Worm (Caenorhabditis elegans): ENCODE measurements around the gene nspd-2.
"Not testable (repeated sequence)": the region's sequence is repeated elsewhere in the genome, so short reads cannot be mapped to it uniquely, and the experiment has no call there.

nspd-2 gene

DNA sequence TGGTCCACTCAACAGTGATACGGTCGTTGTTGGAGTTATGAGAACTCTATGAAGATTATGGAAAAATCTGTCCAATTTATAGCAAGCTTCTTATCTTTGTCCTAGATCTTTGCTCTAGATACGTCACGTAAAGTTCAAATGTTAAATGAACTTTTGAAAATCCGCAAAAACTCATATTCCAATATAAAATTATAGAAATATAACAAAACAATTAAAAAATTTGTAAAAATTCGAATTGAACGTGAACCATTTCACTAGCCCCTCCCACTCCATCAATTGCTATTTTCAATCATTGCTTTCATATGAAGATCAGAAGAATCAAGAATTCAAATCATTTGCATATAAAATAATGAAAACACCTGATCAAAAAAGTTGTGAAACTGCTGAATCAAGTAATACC is 11.3 kb upstream of the nspd-2 start, which contains the start of gene kin-21:
TSS of gene kin-21 (plus strand) at position 301 of the 400 bp plus-strand sequence.
- no peak for TF ChIP-seq duxl-1 (tag; optimal IDR thresholded peaks at IDR 0.05; ENCODE audit: poor library complexity)
- TF ChIP-seq gei-8 (GFP tag; optimal IDR thresholded peaks at IDR 0.05) = no peak
- TF ChIP-seq nhr-111 (GFP tag; optimal IDR thresholded peaks at IDR 0.05) = no peak
- TF ChIP-seq T26A8.4 (GFP tag; IDR thresholded peaks at IDR 0.05) = no peak
- TF ChIP-seq saeg-2 (GFP tag; IDR thresholded peaks at IDR 0.05) = no peak
- no peak for TF ChIP-seq vab-7 (GFP tag; IDR thresholded peaks at IDR 0.05)
- TF ChIP-seq ztf-7 (tag; optimal IDR thresholded peaks at IDR 0.05) = no peak
- no peak for TF ChIP-seq Y75B8A.6 (GFP tag; IDR thresholded peaks at IDR 0.05)
- no peak for TF ChIP-seq ceh-82 (tag; optimal IDR thresholded peaks at IDR 0.05)
- no peak for TF ChIP-seq ama-1 (optimal IDR thresholded peaks at IDR 0.05)
- no peak for TF ChIP-seq nhr-77 (tag; optimal IDR thresholded peaks at IDR 0.05)
- no peak for TF ChIP-seq tra-1 (GFP tag; IDR thresholded peaks at IDR 0.05)
- TF ChIP-seq php-3 (GFP tag; IDR thresholded peaks at IDR 0.05) = no peak
- no peak for TF ChIP-seq zip-2 (tag; optimal IDR thresholded peaks at IDR 0.05)
- TF ChIP-seq hlh-11 (tag; optimal IDR thresholded peaks at IDR 0.05) = no peak
- no peak for TF ChIP-seq ceh-32 (tag; optimal IDR thresholded peaks at IDR 0.05; ENCODE audit: poor library complexity)

- TF ChIP-seq aha-1 (tag) = peak; percentile 95
- TF ChIP-seq tra-1 (GFP tag; IDR thresholded peaks at IDR 0.05) = no peak
- no peak for TF ChIP-seq sdz-12 (GFP tag; optimal IDR thresholded peaks at IDR 0.05)
- no peak for TF ChIP-seq egl-27 (tag; optimal IDR thresholded peaks at IDR 0.05)
Measured at ce11 chrIV:9833337-9833736, 10.5 kb upstream of the nspd-2 start.

DNA sequence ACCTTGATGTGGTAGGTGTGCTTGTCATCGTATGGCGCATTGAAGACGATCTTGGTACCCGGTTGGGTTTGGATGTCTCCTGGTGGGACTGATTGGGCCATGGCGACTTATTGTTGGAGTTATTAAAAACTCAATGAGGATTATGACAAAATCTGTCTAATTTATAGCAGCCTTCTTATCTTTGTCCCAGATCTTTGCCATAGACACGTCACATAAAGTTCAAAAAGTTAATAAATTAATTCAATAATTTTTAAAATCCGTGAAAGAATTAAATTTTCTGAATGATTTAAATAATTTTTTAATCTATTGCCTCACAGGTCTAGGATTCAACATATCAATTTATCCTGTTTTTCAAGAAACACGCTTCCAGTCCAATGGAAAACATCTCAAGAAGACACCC is 7.5 kb upstream of the nspd-2 start, which contains the start of gene msp-81:
TSS of gene msp-81 (minus strand) at position 101 of the 400 bp plus-strand sequence.
- TF ChIP-seq ceh-32 (tag; optimal IDR thresholded peaks at IDR 0.05; ENCODE audit: poor library complexity) (no peak), gei-8 (GFP tag; optimal IDR thresholded peaks at IDR 0.05) (no peak), aha-1 (tag) (no peak), mxl-3 (GFP tag; optimal IDR thresholded peaks at IDR 0.05) (no peak), dve-1 (tag; optimal IDR thresholded peaks at IDR 0.05; ENCODE audit: insufficient read depth) (no peak)

DNA sequence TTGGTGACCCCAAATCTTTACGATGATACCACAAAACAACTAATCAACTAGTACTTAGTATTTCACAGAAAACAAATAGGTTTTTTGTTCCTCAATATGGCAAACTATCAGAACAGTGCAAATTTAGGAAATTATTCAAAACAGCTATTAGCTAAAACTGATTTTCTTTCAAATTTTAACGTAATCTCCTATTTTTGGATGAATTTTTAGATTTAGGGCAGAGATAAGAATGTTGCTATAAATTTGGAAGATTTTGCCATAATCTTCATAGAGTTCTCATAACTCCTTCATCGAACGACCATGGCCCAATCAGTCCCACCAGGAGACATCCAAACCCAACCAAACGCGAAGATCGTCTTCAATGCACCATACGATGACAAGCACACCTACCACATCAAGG is 6.5 kb upstream of the nspd-2 start, which contains the start of gene msp-10:
TSS of gene msp-10 (plus strand) at position 301 of the 400 bp plus-strand sequence.
- TF ChIP-seq F37D6.2 (tag; optimal IDR thresholded peaks at IDR 0.05); T26A8.4 (GFP tag; IDR thresholded peaks at IDR 0.05); daf-12 (tag; optimal IDR thresholded peaks at IDR 0.05): not testable (repeated sequence)

- TF ChIP-seq ZK337.2 (GFP tag; IDR thresholded peaks at IDR 0.05) = no peak
- 0 out of 2 replicates have a peak, but pooled peaks have one; percentile 35 for TF ChIP-seq dmd-8 (GFP tag; IDR thresholded peaks at IDR 0.05)
- no peak for TF ChIP-seq tra-1 (GFP tag; IDR thresholded peaks at IDR 0.05)
Measured at ce11 chrIV:9840984-9841590, 2.8 kb upstream of the nspd-2 start, which contains the start of the genes kin-24 and msp-56. kin-24 (minus strand) TSS chrIV:9841084. msp-56 (plus strand) TSS chrIV:9841540.

ce11 chrIV:9842071-9842470 is 1.8 kb upstream of the nspd-2 start, which contains the start of gene K07F5.17:
K07F5.17 (plus strand) TSS chrIV:9842371.
- TF ChIP-seq hlh-30 (tag; optimal IDR thresholded peaks at IDR 0.05; ENCODE audit: insufficient read depth) (no peak), ctbp-1 (GFP tag; IDR thresholded peaks at IDR 0.05) (no peak)

DNA sequence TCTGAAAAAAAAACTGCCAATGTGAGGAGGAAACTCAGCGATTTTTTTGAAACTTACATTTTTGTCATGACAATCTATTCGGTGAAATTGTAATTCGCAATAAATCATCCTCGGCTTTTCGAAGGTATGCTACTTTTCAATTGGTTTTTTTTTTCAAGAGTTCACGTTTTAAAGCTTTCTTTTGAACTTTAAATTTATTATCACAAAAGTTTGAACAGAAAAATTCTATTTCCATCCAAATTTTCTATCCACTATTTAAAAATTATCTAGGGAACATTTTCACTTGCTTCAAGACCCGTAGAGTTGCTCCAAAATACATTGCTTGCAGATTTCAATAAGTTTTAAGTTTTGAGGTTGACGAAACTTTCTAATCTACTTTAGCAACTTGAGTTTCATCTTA is 2.7 kb downstream of the nspd-2 start, which contains the start of gene K07F5.6:
TSS of gene K07F5.6 (minus strand) at position 101 of the 400 bp plus-strand sequence.
- no peak for TF ChIP-seq zfp-3 (GFP tag; conservative IDR thresholded peaks at IDR 0.05)
- TF ChIP-seq attf-4 (tag; optimal IDR thresholded peaks at IDR 0.05) = no peak
- no peak for TF ChIP-seq R02D3.7 (tag; optimal IDR thresholded peaks at IDR 0.05)
- TF ChIP-seq rbr-2 (tag; optimal IDR thresholded peaks at IDR 0.05) = no peak
- TF ChIP-seq hmg-1.1 (GFP tag; IDR thresholded peaks at IDR 0.05) = no peak
- no peak for TF ChIP-seq daf-8 (GFP tag; IDR thresholded peaks at IDR 0.05)
- TF ChIP-seq daf-12 (tag; optimal IDR thresholded peaks at IDR 0.05) = no peak
- TF ChIP-seq hif-1 (tag; optimal IDR thresholded peaks at IDR 0.05) = no peak
- TF ChIP-seq dve-1 (tag; optimal IDR thresholded peaks at IDR 0.05; ENCODE audit: insufficient read depth) = no peak
- TF ChIP-seq D1046.2 (GFP tag; IDR thresholded peaks at IDR 0.05) = no peak
- no peak for TF ChIP-seq ceh-20 (GFP tag; IDR thresholded peaks at IDR 0.05)
- no peak for TF ChIP-seq F44E2.7 (GFP tag; IDR thresholded peaks at IDR 0.05)
- no peak for TF ChIP-seq unc-130 (GFP tag; optimal IDR thresholded peaks at IDR 0.05)
- no peak for TF ChIP-seq dpl-1 (GFP tag; optimal IDR thresholded peaks at IDR 0.05)
- TF ChIP-seq php-3 (GFP tag; IDR thresholded peaks at IDR 0.05) = no peak
